Fruit fly (Drosophila melanogaster): ENCODE results near the gene CG17660.

Gene CG17660

DNA sequence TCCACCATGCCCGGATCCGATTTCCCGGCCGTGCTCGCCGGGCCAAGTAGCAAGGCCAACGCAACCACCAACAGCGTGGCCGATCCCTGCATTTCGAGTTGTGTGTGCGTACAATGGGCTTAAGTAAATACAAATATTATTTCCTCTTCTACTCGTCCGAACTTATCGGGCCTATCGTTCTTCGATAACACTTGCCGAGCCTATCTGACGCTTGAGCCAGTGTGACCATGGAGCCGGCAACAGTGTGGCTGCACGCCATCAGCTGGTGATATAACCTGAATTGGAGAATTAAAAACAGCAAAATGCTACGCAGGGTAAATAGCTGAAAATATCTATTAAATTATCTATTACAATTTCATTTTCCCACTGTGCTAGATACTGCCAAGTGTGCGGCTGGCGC lies at the start of gene CG17660, which contains the start of gene mRpL48:
TSS of gene CG17660 (minus strand) at position 198 of the 400 bp plus-strand sequence.
TSS of gene mRpL48 (plus strand) at position 239 of the 400 bp plus-strand sequence.
- peak; percentile 40 for TF ChIP-seq ovo (GFP tag; optimal IDR thresholded peaks at IDR 0.05)
- no peak for TF ChIP-seq toe (GFP tag; optimal IDR thresholded peaks at IDR 0.05)
- TF ChIP-seq Hr96 (GFP tag; optimal IDR thresholded peaks at IDR 0.05): no peak
- no peak for TF ChIP-seq cnc (optimal IDR thresholded peaks at IDR 0.05)
- no peak for TF ChIP-seq Clk (GFP tag; optimal IDR thresholded peaks at IDR 0.05)
- peak; percentile 17 for TF ChIP-seq CG7101 (tag; optimal IDR thresholded peaks at IDR 0.05)
- peak; percentile 19 for TF ChIP-seq CG1620 (GFP tag; optimal IDR thresholded peaks at IDR 0.05)
- no peak for TF ChIP-seq pad (GFP tag; optimal IDR thresholded peaks at IDR 0.05)
- TF ChIP-seq Crg-1 (GFP tag; optimal IDR thresholded peaks at IDR 0.05): no peak
- peak; percentile 33 for TF ChIP-seq CG11617 (GFP tag; optimal IDR thresholded peaks at IDR 0.05)
- no peak for TF ChIP-seq CG33017 (tag; optimal IDR thresholded peaks at IDR 0.05)
- no peak for TF ChIP-seq tj (GFP tag; optimal IDR thresholded peaks at IDR 0.05)
- TF ChIP-seq CG5204 (GFP tag; optimal IDR thresholded peaks at IDR 0.05): no peak
- TF ChIP-seq cic (GFP tag; optimal IDR thresholded peaks at IDR 0.05): peak; percentile 22
- no peak for TF ChIP-seq CG12768 (GFP tag; optimal IDR thresholded peaks at IDR 0.05)
- TF ChIP-seq CG14711 (tag; optimal IDR thresholded peaks at IDR 0.05): peak; percentile 10
- no peak for TF ChIP-seq kay (GFP tag; ENCODE audit: borderline replicate concordance)
- TF ChIP-seq bab1 (GFP tag; optimal IDR thresholded peaks at IDR 0.05): peak; percentile 32
- TF ChIP-seq Mnt (GFP tag; optimal IDR thresholded peaks at IDR 0.05): peak; percentile 62
- TF ChIP-seq CG7045 (GFP tag; optimal IDR thresholded peaks at IDR 0.05): no peak

DNA sequence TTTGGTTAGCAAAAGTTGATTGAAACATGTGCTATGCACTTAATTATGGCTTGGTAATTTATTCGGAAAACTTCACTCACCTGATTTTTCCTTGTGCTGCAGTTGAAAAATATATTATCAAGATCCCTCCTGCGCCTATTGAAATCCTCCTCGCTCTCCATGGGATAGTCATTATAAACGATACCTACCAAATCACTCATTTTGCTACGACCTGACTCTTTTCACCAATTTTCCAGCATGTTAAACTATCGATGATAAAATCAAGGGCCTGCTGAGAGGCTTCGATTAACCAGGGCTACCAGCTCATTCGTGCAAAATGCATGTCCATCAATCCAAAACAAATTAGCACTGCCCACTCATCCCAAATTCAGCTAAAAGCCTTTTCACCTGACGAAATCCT lies 48.6 kb upstream of the CG17660 start, which contains the start of gene CG17650:
TSS of gene CG17650 (minus strand) at position 241 of the 400 bp plus-strand sequence.
- TF ChIP-seq CG33017 (tag; optimal IDR thresholded peaks at IDR 0.05) (no peak), Clk (GFP tag; optimal IDR thresholded peaks at IDR 0.05) (no peak), CG1620 (GFP tag; optimal IDR thresholded peaks at IDR 0.05) (no peak), CG5204 (GFP tag; optimal IDR thresholded peaks at IDR 0.05) (no peak), CG14711 (tag; optimal IDR thresholded peaks at IDR 0.05) (no peak), kay (GFP tag; ENCODE audit: borderline replicate concordance) (no peak), tj (GFP tag; optimal IDR thresholded peaks at IDR 0.05) (no peak), ovo (GFP tag; optimal IDR thresholded peaks at IDR 0.05) (no peak), CG12768 (GFP tag; optimal IDR thresholded peaks at IDR 0.05) (no peak), CG7101 (tag; optimal IDR thresholded peaks at IDR 0.05) (no peak), Crg-1 (GFP tag; optimal IDR thresholded peaks at IDR 0.05) (no peak), Mnt (GFP tag; optimal IDR thresholded peaks at IDR 0.05) (no peak), Hr96 (GFP tag; optimal IDR thresholded peaks at IDR 0.05) (no peak), pad (GFP tag; optimal IDR thresholded peaks at IDR 0.05) (no peak), CG7045 (GFP tag; optimal IDR thresholded peaks at IDR 0.05) (no peak), cnc (optimal IDR thresholded peaks at IDR 0.05) (no peak), cic (GFP tag; optimal IDR thresholded peaks at IDR 0.05) (no peak), CG11617 (GFP tag; optimal IDR thresholded peaks at IDR 0.05) (no peak), bab1 (GFP tag; optimal IDR thresholded peaks at IDR 0.05) (no peak)

DNA sequence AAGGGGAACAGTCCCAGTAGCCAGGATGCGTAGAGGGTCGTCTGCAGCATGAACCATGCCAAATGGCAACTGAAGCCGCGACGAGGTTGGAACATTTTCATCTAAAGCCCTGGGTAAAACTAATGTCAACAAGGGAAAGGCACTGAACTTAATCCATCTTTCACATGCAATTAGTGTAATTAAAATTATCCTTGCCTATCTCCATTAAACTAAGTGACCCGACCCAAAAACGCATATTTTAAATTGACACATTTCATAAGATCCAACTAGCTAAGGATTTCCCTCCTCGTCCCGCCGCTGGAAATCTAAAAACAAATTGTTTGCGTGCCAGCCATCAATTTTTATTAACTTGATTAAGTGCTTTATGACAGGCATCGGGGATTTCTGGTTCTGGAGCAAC lies 46.1 kb upstream of the CG17660 start, which contains the start of gene Gr22f:
TSS of gene Gr22f (minus strand) at position 101 of the 400 bp plus-strand sequence.
- TF ChIP-seq cic (GFP tag; optimal IDR thresholded peaks at IDR 0.05) (no peak), CG11617 (GFP tag; optimal IDR thresholded peaks at IDR 0.05) (no peak), CG33017 (tag; optimal IDR thresholded peaks at IDR 0.05) (no peak), CG12768 (GFP tag; optimal IDR thresholded peaks at IDR 0.05) (no peak), cnc (optimal IDR thresholded peaks at IDR 0.05) (no peak), CG7045 (GFP tag; optimal IDR thresholded peaks at IDR 0.05) (no peak), bab1 (GFP tag; optimal IDR thresholded peaks at IDR 0.05) (no peak), kay (GFP tag; ENCODE audit: borderline replicate concordance) (no peak), pad (GFP tag; optimal IDR thresholded peaks at IDR 0.05) (no peak), CG5204 (GFP tag; optimal IDR thresholded peaks at IDR 0.05) (no peak), ovo (GFP tag; optimal IDR thresholded peaks at IDR 0.05) (no peak), tj (GFP tag; optimal IDR thresholded peaks at IDR 0.05) (no peak), Hr96 (GFP tag; optimal IDR thresholded peaks at IDR 0.05) (no peak), Crg-1 (GFP tag; optimal IDR thresholded peaks at IDR 0.05) (no peak), Clk (GFP tag; optimal IDR thresholded peaks at IDR 0.05) (no peak), CG1620 (GFP tag; optimal IDR thresholded peaks at IDR 0.05) (no peak), Mnt (GFP tag; optimal IDR thresholded peaks at IDR 0.05) (no peak), CG7101 (tag; optimal IDR thresholded peaks at IDR 0.05) (no peak), CG14711 (tag; optimal IDR thresholded peaks at IDR 0.05) (no peak)

DNA sequence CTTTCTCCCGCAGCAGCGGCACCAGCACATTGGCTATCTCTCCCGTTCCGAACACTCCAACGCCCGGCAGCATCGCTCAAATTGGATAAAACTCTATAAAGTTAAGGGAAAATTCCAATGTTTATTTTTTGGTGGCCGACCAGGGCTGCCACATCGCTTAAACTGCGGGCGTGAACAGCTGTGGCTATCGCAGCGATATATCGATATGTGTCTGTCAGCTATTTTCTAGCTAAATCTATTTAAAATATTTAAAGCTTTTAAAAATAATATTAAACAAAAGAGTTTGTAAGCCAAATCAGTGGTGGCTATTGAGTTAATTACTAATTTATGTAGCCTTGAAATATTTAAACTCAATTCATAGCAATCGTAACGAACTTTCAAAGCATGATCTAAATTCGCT lies 41.7 kb upstream of the CG17660 start, which contains the start of the genes CG17712 and CG17648:
TSS of gene CG17712 (minus strand) at position 170 of the 400 bp plus-strand sequence.
TSS of gene CG17648 (plus strand) at position 356 of the 400 bp plus-strand sequence.
- TF ChIP-seq toe (GFP tag; optimal IDR thresholded peaks at IDR 0.05): no peak
- TF ChIP-seq ovo (GFP tag; optimal IDR thresholded peaks at IDR 0.05): no peak
- peak; percentile 23 for TF ChIP-seq bab1 (GFP tag; optimal IDR thresholded peaks at IDR 0.05)
- no peak for TF ChIP-seq kay (GFP tag; ENCODE audit: borderline replicate concordance)

DNA sequence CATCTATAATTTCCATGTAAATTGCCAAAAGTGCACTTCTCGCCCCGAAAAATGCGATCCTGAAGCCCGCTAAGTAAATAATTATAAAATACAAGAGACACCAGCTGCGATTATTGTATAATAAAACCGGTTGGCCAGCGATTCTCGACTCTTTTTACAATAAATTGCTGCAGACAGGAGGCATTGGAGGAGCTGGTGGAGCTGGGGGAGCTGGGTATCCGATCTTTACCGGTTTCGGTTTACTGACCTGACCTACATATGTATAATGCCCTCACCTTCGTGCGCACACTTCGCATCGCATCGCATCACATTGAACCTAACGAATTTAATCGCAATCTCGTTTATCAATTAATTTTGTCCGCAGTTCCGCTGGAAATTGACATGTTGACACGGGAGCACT lies 38.2 kb upstream of the CG17660 start:
- TF ChIP-seq CG11617 (GFP tag; optimal IDR thresholded peaks at IDR 0.05) (no peak), toe (GFP tag; optimal IDR thresholded peaks at IDR 0.05) (no peak), Mnt (GFP tag; optimal IDR thresholded peaks at IDR 0.05) (no peak), CG7045 (GFP tag; optimal IDR thresholded peaks at IDR 0.05) (no peak)

DNA sequence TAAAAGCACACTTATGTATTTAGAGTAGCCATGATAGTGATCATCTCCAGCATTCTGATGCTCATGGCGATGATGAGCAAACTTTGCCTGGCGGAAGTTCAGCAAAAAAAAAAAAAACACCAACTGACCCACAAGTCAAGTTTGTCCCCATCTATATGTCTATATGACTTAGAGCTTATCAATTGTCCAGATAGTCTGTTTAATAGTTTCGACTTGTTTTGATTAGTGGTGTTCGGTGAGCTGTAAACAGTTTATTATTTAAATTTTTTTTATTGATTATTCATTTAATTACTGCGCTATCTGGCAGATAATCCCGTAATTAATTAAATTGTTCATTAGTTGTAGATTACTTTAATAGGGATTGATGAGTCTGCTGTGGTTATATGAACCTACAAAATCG lies 33.6 kb upstream of the CG17660 start:
- TF ChIP-seq cnc (optimal IDR thresholded peaks at IDR 0.05): no peak
- peak; percentile 66 for TF ChIP-seq kay (GFP tag; ENCODE audit: borderline replicate concordance)
- TF ChIP-seq CG14711 (tag; optimal IDR thresholded peaks at IDR 0.05): no peak

All from whole organism, adult.